Fruit fly (Drosophila melanogaster) whole organism, wandering third instar larva: Measurements from ENCODE around the gene GMF.
A peak's percentile ranks its signal among the peaks of the same experiment; 100 is the strongest.

ENCODE experiments used
- Abd-B ChIP-seq: fragments of >200 bp; optimal IDR thresholded peaks from 2 replicates; lab custom pipeline; 2017; ENCODE audit warnings: missing biosample characterization, missing genetic modification characterization
- CG32264 ChIP-seq: fragments of 200-800 bp; sonication (Bioruptor generic); optimal IDR thresholded peaks from 2 replicates; lab custom pipeline; 2016; ENCODE audit warnings: missing biosample characterization, missing genetic modification characterization
- CG9705 ChIP-seq: fragments of 200-800 bp; sonication (Bioruptor generic); optimal IDR thresholded peaks from 2 replicates; lab custom pipeline; 2018; ENCODE audit warnings: missing biosample characterization, mild to moderate bottlenecking, missing genetic modification characterization
- CrebA ChIP-seq: fragments of 200-800 bp; sonication (Bioruptor generic); optimal IDR thresholded peaks from 2 replicates; lab custom pipeline; 2016; ENCODE audit warnings: missing biosample characterization, mild to moderate bottlenecking, missing genetic modification characterization, borderline replicate concordance
- Dfd ChIP-seq: fragments of >200 bp; optimal IDR thresholded peaks from 2 replicates; lab custom pipeline; 2017; ENCODE audit warnings: missing biosample characterization, missing genetic modification characterization
- Dif ChIP-seq: fragments of 200-275, 200-300 bp; sonication (Bioruptor generic); optimal IDR thresholded peaks from 2 replicates; lab custom pipeline; 2018; ENCODE audit warnings: missing biosample characterization, missing genetic modification characterization; ENCODE audit not compliant: partially characterized antibody
- GATAd ChIP-seq: sonication (Bioruptor generic); optimal IDR thresholded peaks from 2 replicates; lab custom pipeline; 2016; ENCODE audit warnings: missing biosample characterization, missing genetic modification characterization
- HLH106 ChIP-seq: fragments of 200-800 bp; optimal IDR thresholded peaks from 3 replicates; lab custom pipeline; 2019; ENCODE audit warnings: missing biosample characterization, mild to moderate bottlenecking, missing genetic modification characterization, moderate library complexity
- Hnf4 ChIP-seq: fragments of 200-800 bp; sonication (Bioruptor generic); optimal IDR thresholded peaks from 2 replicates; lab custom pipeline; 2016; ENCODE audit warnings: missing biosample characterization, mild to moderate bottlenecking, missing genetic modification characterization
- Hr78 ChIP-seq: fragments of >200 bp; optimal IDR thresholded peaks from 2 replicates; lab custom pipeline; 2017; ENCODE audit warnings: missing biosample characterization, missing genetic modification characterization
- Hr83 ChIP-seq: fragments of 200-300 bp; sonication (Bioruptor generic); optimal IDR thresholded peaks from 2 replicates; lab custom pipeline; 2016; ENCODE audit warnings: missing biosample characterization, mild to moderate bottlenecking, missing genetic modification characterization, moderate library complexity; ENCODE audit not compliant: poor library complexity, severe bottlenecking
- Jra ChIP-seq: sonication (Bioruptor generic); optimal IDR thresholded peaks from 2 replicates; lab custom pipeline; 2016; ENCODE audit warnings: missing biosample characterization, missing genetic modification characterization
- Mio ChIP-seq: sonication (Bioruptor generic); optimal IDR thresholded peaks from 2 replicates; lab custom pipeline; 2016; ENCODE audit warnings: missing biosample characterization, missing genetic modification characterization
- Myc ChIP-seq: fragments of >200 bp; optimal IDR thresholded peaks from 2 replicates; lab custom pipeline; 2017
- N ChIP-seq: fragments of >200 bp; optimal IDR thresholded peaks from 2 replicates; lab custom pipeline; 2018; ENCODE audit warnings: missing biosample characterization, missing external identifiers, missing genetic modification characterization
- OdsH ChIP-seq: fragments of 200-800 bp; sonication (Bioruptor generic); optimal IDR thresholded peaks from 2 replicates; lab custom pipeline; 2016; ENCODE audit warnings: missing biosample characterization, mild to moderate bottlenecking, missing genetic modification characterization
- Rel ChIP-seq, 2 experiments: fragments of 200-800 bp; sonication (Bioruptor generic) in 1 of 2; optimal IDR thresholded peaks; 2 replicates in 1 of 2; 3 replicates in 1 of 2; lab custom pipeline; 2016 to 2019; ENCODE audit warnings: mild to moderate bottlenecking in 2 of 2, missing biosample characterization in 2 of 2, missing genetic modification characterization in 2 of 2, moderate library complexity in 1 of 2
- Sp1 ChIP-seq: fragments of 200-800 bp; sonication (Bioruptor generic); optimal IDR thresholded peaks from 3 replicates; lab custom pipeline; 2019; ENCODE audit warnings: missing biosample characterization, mild to moderate bottlenecking, missing genetic modification characterization, moderate library complexity
- Vsx2 ChIP-seq: fragments of 200-300, 225-300 bp; sonication (Bioruptor generic); optimal IDR thresholded peaks from 2 replicates; lab custom pipeline; 2018; ENCODE audit warnings: missing biosample characterization, missing genetic modification characterization; ENCODE audit not compliant: partially characterized antibody
- br ChIP-seq: fragments of 200-800 bp; sonication (Bioruptor generic); optimal IDR thresholded peaks from 2 replicates; lab custom pipeline; 2016; ENCODE audit warnings: missing biosample characterization, missing genetic modification characterization
- brk ChIP-seq: fragments of 200-800 bp; sonication (Bioruptor generic); optimal IDR thresholded peaks from 2 replicates; lab custom pipeline; 2016; ENCODE audit warnings: missing biosample characterization, mild to moderate bottlenecking, missing genetic modification characterization
- dl ChIP-seq, 2 experiments: fragments of 175-275, 200-275 bp in 1 of 2; fragments of 200-275 bp in 1 of 2; sonication (Bioruptor generic); optimal IDR thresholded peaks; lab custom pipeline; 2018; ENCODE audit warnings: mild to moderate bottlenecking in 2 of 2, missing biosample characterization in 2 of 2, missing genetic modification characterization in 2 of 2, moderate library complexity in 2 of 2; ENCODE audit not compliant: partially characterized antibody in 2 of 2, insufficient read depth in 1 of 2
- dmrt93B ChIP-seq: fragments of 200-800 bp; sonication (Bioruptor generic); optimal IDR thresholded peaks from 2 replicates; lab custom pipeline; 2018; ENCODE audit warnings: missing biosample characterization, mild to moderate bottlenecking, missing genetic modification characterization
- dsf ChIP-seq: sonication (Bioruptor generic); optimal IDR thresholded peaks from 2 replicates; lab custom pipeline; 2016; ENCODE audit warnings: missing biosample characterization, missing genetic modification characterization, borderline replicate concordance
- ey ChIP-seq: fragments of 200-800 bp; sonication (Bioruptor generic); optimal IDR thresholded peaks from 2 replicates; lab custom pipeline; 2016; ENCODE audit warnings: missing biosample characterization, missing genetic modification characterization
- foxo ChIP-seq, 2 experiments: fragments of 200-800 bp; sonication (Bioruptor generic); optimal IDR thresholded peaks; 2 replicates in 1 of 2; 3 replicates in 1 of 2; lab custom pipeline; 2016 to 2017; ENCODE audit warnings: missing biosample characterization in 2 of 2, missing genetic modification characterization in 2 of 2
- fru ChIP-seq: fragments of 200-800 bp; sonication (Bioruptor generic); optimal IDR thresholded peaks from 3 replicates; lab custom pipeline; 2016; ENCODE audit warnings: missing biosample characterization, mild to moderate bottlenecking, missing genetic modification characterization
- h ChIP-seq: fragments of 200-800 bp; sonication (Bioruptor generic); optimal IDR thresholded peaks from 3 replicates; lab custom pipeline; 2016; ENCODE audit warnings: missing biosample characterization, mild to moderate bottlenecking, missing genetic modification characterization
- jim ChIP-seq: fragments of 175-275, 200-325 bp; sonication (Bioruptor generic); optimal IDR thresholded peaks from 2 replicates; lab custom pipeline; 2016; ENCODE audit warnings: missing biosample characterization, mild to moderate bottlenecking, missing genetic modification characterization
- lola ChIP-seq: fragments of >200 bp; optimal IDR thresholded peaks from 2 replicates; lab custom pipeline; 2017; ENCODE audit warnings: missing biosample characterization, missing genetic modification characterization
- pan ChIP-seq: fragments of >200 bp; optimal IDR thresholded peaks from 2 replicates; lab custom pipeline; 2017
- psq ChIP-seq: fragments of 200-800 bp; sonication (Bioruptor generic); optimal IDR thresholded peaks from 3 replicates; lab custom pipeline; 2017; ENCODE audit warnings: missing biosample characterization, mild to moderate bottlenecking, missing genetic modification characterization, moderate library complexity
- rgr ChIP-seq: fragments of 200-800 bp; sonication (Bioruptor generic); optimal IDR thresholded peaks from 3 replicates; lab custom pipeline; 2016; ENCODE audit warnings: missing biosample characterization, mild to moderate bottlenecking, missing genetic modification characterization
- sage ChIP-seq: fragments of 200-800 bp; sonication (Bioruptor generic); optimal IDR thresholded peaks from 2 replicates; lab custom pipeline; 2016; ENCODE audit warnings: missing biosample characterization, mild to moderate bottlenecking, missing genetic modification characterization
- sv ChIP-seq: fragments of 200-800 bp; sonication (Bioruptor generic); optimal IDR thresholded peaks from 3 replicates; lab custom pipeline; 2016; ENCODE audit warnings: missing biosample characterization, missing genetic modification characterization
- tai ChIP-seq: sonication (Bioruptor generic); optimal IDR thresholded peaks from 2 replicates; lab custom pipeline; 2016; ENCODE audit warnings: missing biosample characterization, missing genetic modification characterization
- usp ChIP-seq: fragments of >200 bp; optimal IDR thresholded peaks from 2 replicates; lab custom pipeline; 2017; ENCODE audit warnings: missing biosample characterization, missing genetic modification characterization
- woc ChIP-seq: sonication (Bioruptor generic); optimal IDR thresholded peaks from 2 replicates; lab custom pipeline; 2016; ENCODE audit warnings: missing biosample characterization, mild to moderate bottlenecking, missing genetic modification characterization

Gene GMF

dm6 chr2L:16310648-16311047, 7.9 kb upstream of the GMF start, which contains the start of the genes cni and fzy:
TSS of gene cni (minus strand) at chr2L:16310726.
TSS of gene fzy (plus strand) at chr2L:16310956.
- TF ChIP-seq N (GFP tag; lab: Kevin White, UChicago): no peak
- peak; percentile 23 for TF ChIP-seq Jra (GFP tag; lab: Kevin White, UChicago)
- TF ChIP-seq Mio: no peak
- TF ChIP-seq GATAd: no peak
- TF ChIP-seq foxo (GFP tag; optimal IDR thresholded peaks at IDR 0.05; lab: Kevin White, UChicago): peak in 1 of 2 experiments; percentile 17
- no peak for TF ChIP-seq dmrt93B (GFP tag; lab: Kevin White, UChicago)
- no peak for TF ChIP-seq Hr78
- no peak for TF ChIP-seq Rel (GFP tag; optimal IDR thresholded peaks at IDR 0.05; lab: Kevin White, UChicago)
- TF ChIP-seq Rel (tag; optimal IDR thresholded peaks at IDR 0.05; lab: Kevin White, UChicago): peak; percentile 99
- TF ChIP-seq OdsH (GFP tag; lab: Kevin White, UChicago): no peak
- TF ChIP-seq fru (GFP tag; lab: Kevin White, UChicago): no peak
- TF ChIP-seq woc (GFP tag; lab: Kevin White, UChicago): no peak
- TF ChIP-seq jim: no peak
- TF ChIP-seq ey: no peak
- TF ChIP-seq usp (GFP tag; lab: Kevin White, UChicago): no peak
- TF ChIP-seq rgr (GFP tag; lab: Kevin White, UChicago): peak; percentile 38
- no peak for TF ChIP-seq HLH106
- TF ChIP-seq psq (GFP tag; lab: Kevin White, UChicago): no peak
- no peak for TF ChIP-seq sv (GFP tag; lab: Kevin White, UChicago)
- no peak for TF ChIP-seq CG32264 (GFP tag; lab: Kevin White, UChicago)
- no peak for TF ChIP-seq Dfd (GFP tag; lab: Kevin White, UChicago)
- no peak for TF ChIP-seq pan (lab: Kevin White, UChicago)
- no peak for TF ChIP-seq dl (GFP tag; optimal IDR thresholded peaks at IDR 0.05; lab: Kevin White, UChicago; ENCODE audit: insufficient read depth in 1 of 2, partially characterized antibody in 2 of 2)
- no peak for TF ChIP-seq h (GFP tag; lab: Kevin White, UChicago)
- TF ChIP-seq Vsx2 (GFP tag; lab: Kevin White, UChicago): no peak
- no peak for TF ChIP-seq brk (GFP tag; lab: Kevin White, UChicago)
- TF ChIP-seq Hnf4 (GFP tag; lab: Kevin White, UChicago): peak; percentile 25
- TF ChIP-seq CrebA (GFP tag; lab: Kevin White, UChicago): no peak
- TF ChIP-seq tai (GFP tag; lab: Kevin White, UChicago): no peak
- peak; percentile 42 for TF ChIP-seq Hr83 (GFP tag; lab: Kevin White, UChicago)
- no peak for TF ChIP-seq Myc (lab: Kevin White, UChicago)
- TF ChIP-seq lola: no peak
- no peak for TF ChIP-seq br (GFP tag; lab: Kevin White, UChicago)
- no peak for TF ChIP-seq Sp1 (GFP tag; lab: Kevin White, UChicago)
- TF ChIP-seq Dif (GFP tag; lab: Kevin White, UChicago): no peak
- TF ChIP-seq Abd-B (GFP tag; lab: Kevin White, UChicago): no peak
- TF ChIP-seq sage (GFP tag; lab: Kevin White, UChicago): peak; percentile 49
- no peak for TF ChIP-seq dsf (GFP tag; lab: Kevin White, UChicago)
- no peak for TF ChIP-seq CG9705 (GFP tag; lab: Kevin White, UChicago)

dm6 chr2L:16307026-16307703, 4.4 kb upstream of the GMF start, which contains the start of the genes CG5861 and Syx5:
TSS of gene CG5861 (minus strand) at chr2L:16307298.
TSS of gene Syx5 (plus strand) at chr2L:16307346.
- TF ChIP-seq tai (GFP tag; lab: Kevin White, UChicago) (no peak), usp (GFP tag; lab: Kevin White, UChicago) (no peak), dl (GFP tag; optimal IDR thresholded peaks at IDR 0.05; lab: Kevin White, UChicago; ENCODE audit: insufficient read depth in 1 of 2, partially characterized antibody in 2 of 2) (no peak), sv (GFP tag; lab: Kevin White, UChicago) (no peak), OdsH (GFP tag; lab: Kevin White, UChicago) (peak; percentile 25), sage (GFP tag; lab: Kevin White, UChicago) (peak; percentile 63), Hr78 (no peak), Vsx2 (GFP tag; lab: Kevin White, UChicago) (no peak), Rel (GFP tag; optimal IDR thresholded peaks at IDR 0.05; lab: Kevin White, UChicago) (no peak), Rel (tag; optimal IDR thresholded peaks at IDR 0.05; lab: Kevin White, UChicago) (peak; percentile 42), Myc (lab: Kevin White, UChicago) (peak; percentile 38), br (GFP tag; lab: Kevin White, UChicago) (no peak), Mio (no peak), GATAd (no peak), CG32264 (GFP tag; lab: Kevin White, UChicago) (peak; percentile 6), Sp1 (GFP tag; lab: Kevin White, UChicago) (peak; percentile 46), rgr (GFP tag; lab: Kevin White, UChicago) (peak; percentile 61), Dif (GFP tag; lab: Kevin White, UChicago) (peak; percentile 8), Abd-B (GFP tag; lab: Kevin White, UChicago) (no peak), Hnf4 (GFP tag; lab: Kevin White, UChicago) (peak; percentile 59), brk (GFP tag; lab: Kevin White, UChicago) (no peak), CrebA (GFP tag; lab: Kevin White, UChicago) (no peak), CG9705 (GFP tag; lab: Kevin White, UChicago) (peak; percentile 53), Jra (GFP tag; lab: Kevin White, UChicago) (peak; percentile 70), Hr83 (GFP tag; lab: Kevin White, UChicago) (no peak), jim (no peak), foxo (GFP tag; optimal IDR thresholded peaks at IDR 0.05; lab: Kevin White, UChicago) (peak in 1 of 2 experiments; percentile 65), h (GFP tag; lab: Kevin White, UChicago) (no peak), ey (peak; percentile 30), HLH106 (peak; percentile 70), woc (GFP tag; lab: Kevin White, UChicago) (peak; percentile 45), Dfd (GFP tag; lab: Kevin White, UChicago) (no peak), psq (GFP tag; lab: Kevin White, UChicago) (peak; percentile 66), pan (lab: Kevin White, UChicago) (no peak), dsf (GFP tag; lab: Kevin White, UChicago) (no peak)
